Fruit fly (Drosophila melanogaster) whole organism, embryonic: ENCODE results near the gene ea.
A peak's percentile ranks its signal among the peaks of the same experiment; 100 is the strongest.

Experiments
- Ada2b ChIP-seq: fragments of 200-800 bp; sonication (Bioruptor generic); IDR thresholded peaks from 2 replicates; pipeline ENCODE4 v1.3.6; 2022; ENCODE audit warnings: missing biosample characterization, missing genetic modification characterization
- Antp ChIP-seq: fragments of 200-800 bp; sonication (Bioruptor generic); optimal IDR thresholded peaks from 3 replicates; lab custom pipeline; 2016; ENCODE audit warnings: missing biosample characterization, missing genetic modification characterization
- Atf3 ChIP-seq: fragments of 200-800 bp; sonication (Bioruptor generic); optimal IDR thresholded peaks from 3 replicates; lab custom pipeline; 2016; ENCODE audit warnings: missing biosample characterization, missing genetic modification characterization
- Atf6 ChIP-seq: fragments of 200-800 bp; sonication (Bioruptor generic); IDR thresholded peaks from 2 replicates; pipeline ENCODE4 v1.3.6; 2022; ENCODE audit warnings: missing biosample characterization, missing genetic modification characterization
- CG10209 ChIP-seq: fragments of 200-800 bp; sonication (Bioruptor generic); optimal IDR thresholded peaks from 3 replicates; lab custom pipeline; 2017; ENCODE audit warnings: missing biosample characterization, mild to moderate bottlenecking, missing genetic modification characterization, missing genetic modification reagents
- CG10565 ChIP-seq: fragments of 200-800 bp; sonication (Bioruptor generic); optimal IDR thresholded peaks from 3 replicates; lab custom pipeline; 2016; ENCODE audit warnings: missing biosample characterization, mild to moderate bottlenecking, missing genetic modification characterization
- CG10654 ChIP-seq: fragments of 200-800 bp; sonication (Bioruptor generic); optimal IDR thresholded peaks from 2 replicates; lab custom pipeline; 2016; ENCODE audit warnings: missing biosample characterization, missing genetic modification characterization
- CG11398 ChIP-seq: fragments of 200-800 bp; sonication (Bioruptor generic); optimal IDR thresholded peaks from 2 replicates; lab custom pipeline; 2016; ENCODE audit warnings: missing biosample characterization, missing genetic modification characterization
- CG11560 ChIP-seq: fragments of 200-800 bp; sonication (Bioruptor generic); IDR thresholded peaks from 3 replicates; pipeline ENCODE4 v1.3.6; 2022; ENCODE audit warnings: missing biosample characterization, missing genetic modification characterization
- CG12769 ChIP-seq: fragments of 200-800 bp; sonication (Bioruptor generic); optimal IDR thresholded peaks from 2 replicates; lab custom pipeline; 2019; ENCODE audit warnings: missing biosample characterization, mild to moderate bottlenecking, missing genetic modification characterization, moderate library complexity
- CG15073 ChIP-seq: fragments of 200-800 bp; sonication (Bioruptor generic); optimal IDR thresholded peaks from 2 replicates; lab custom pipeline; 2016; ENCODE audit warnings: missing biosample characterization, missing genetic modification characterization
- CG1647 ChIP-seq: fragments of 200-800 bp; sonication (Bioruptor generic); optimal IDR thresholded peaks from 3 replicates; lab custom pipeline; 2016; ENCODE audit warnings: missing biosample characterization, missing genetic modification characterization
- CG16813 ChIP-seq: fragments of 200-800 bp; sonication (Bioruptor generic); IDR thresholded peaks from 3 replicates; pipeline ENCODE4 v1.3.6; 2022; ENCODE audit warnings: missing biosample characterization, missing genetic modification characterization; ENCODE audit not compliant: partially characterized antibody
- CG17568 ChIP-seq: fragments of 200-800 bp; sonication (Bioruptor generic); optimal IDR thresholded peaks from 2 replicates; lab custom pipeline; 2018; ENCODE audit warnings: missing biosample characterization, mild to moderate bottlenecking, missing genetic modification characterization, moderate library complexity
- CG3163 ChIP-seq: fragments of 200-800 bp; sonication (Bioruptor generic); optimal IDR thresholded peaks from 3 replicates; lab custom pipeline; 2016; ENCODE audit warnings: missing biosample characterization, missing genetic modification characterization
- CG34224 ChIP-seq: fragments of 200-800 bp; sonication (Bioruptor generic); IDR thresholded peaks from 3 replicates; pipeline ENCODE4 v1.3.6; 2022; ENCODE audit warnings: missing biosample characterization, missing genetic modification characterization; ENCODE audit not compliant: partially characterized antibody
- CG4360 ChIP-seq: fragments of 200-800 bp; sonication (Bioruptor generic); IDR thresholded peaks from 2 replicates; pipeline ENCODE4 v1.3.6; 2022; ENCODE audit warnings: missing biosample characterization, missing genetic modification characterization
- CG6654 ChIP-seq: fragments of 200-800 bp; sonication (Bioruptor generic); optimal IDR thresholded peaks from 2 replicates; lab custom pipeline; 2017; ENCODE audit warnings: missing biosample characterization, mild to moderate bottlenecking, missing genetic modification characterization
- CG7745 ChIP-seq: fragments of 200-800 bp; sonication (Bioruptor generic); optimal IDR thresholded peaks from 2 replicates; lab custom pipeline; 2018; ENCODE audit warnings: missing biosample characterization, mild to moderate bottlenecking, missing genetic modification characterization, moderate library complexity
- CG7786 ChIP-seq: fragments of 200-800 bp; sonication (Bioruptor generic); optimal IDR thresholded peaks from 2 replicates; lab custom pipeline; 2016; ENCODE audit warnings: missing biosample characterization, missing genetic modification characterization
- CG9437 ChIP-seq: fragments of 200-800 bp; sonication (Bioruptor generic); optimal IDR thresholded peaks from 2 replicates; lab custom pipeline; 2018; ENCODE audit warnings: missing biosample characterization, mild to moderate bottlenecking, missing genetic modification characterization
- CG9609 ChIP-seq: fragments of 200-800 bp; sonication (Bioruptor generic); optimal IDR thresholded peaks from 3 replicates; lab custom pipeline; 2016; ENCODE audit warnings: missing biosample characterization, missing genetic modification characterization
- CG9932 ChIP-seq: fragments of 200-800 bp; sonication (Bioruptor generic); IDR thresholded peaks from 2 replicates; pipeline ENCODE4 v1.3.6; 2022; ENCODE audit warnings: missing biosample characterization, missing genetic modification characterization
- GATAe ChIP-seq: fragments of 200-800 bp; sonication (Bioruptor generic); conservative IDR thresholded peaks from 2 replicates; pipeline ENCODE4 v1.3.6; 2022; ENCODE audit warnings: missing biosample characterization, missing genetic modification characterization
- Hand ChIP-seq: fragments of 200-800 bp; sonication (Bioruptor generic); optimal IDR thresholded peaks from 2 replicates; lab custom pipeline; 2017; ENCODE audit warnings: mild to moderate bottlenecking, missing biosample characterization, missing genetic modification reagents, missing genetic modification characterization
- Hr3 ChIP-seq: fragments of 200-800 bp; sonication (Bioruptor generic); optimal IDR thresholded peaks from 3 replicates; lab custom pipeline; 2016; ENCODE audit warnings: missing biosample characterization, missing genetic modification characterization
- Hr78 ChIP-seq, 2 experiments: fragments of 200-800 bp in 1 of 2; fragments of >200 bp in 1 of 2; sonication (Bioruptor generic) in 1 of 2; optimal IDR thresholded peaks; 2 replicates each; lab custom pipeline; 2017 to 2019; ENCODE audit warnings: missing biosample characterization in 2 of 2, missing genetic modification characterization in 2 of 2, mild to moderate bottlenecking in 1 of 2, moderate library complexity in 1 of 2
- MESR4 ChIP-seq: fragments of 200-800 bp; sonication (Bioruptor generic); optimal IDR thresholded peaks from 2 replicates; lab custom pipeline; 2018; ENCODE audit warnings: missing biosample characterization, mild to moderate bottlenecking, missing genetic modification characterization, moderate library complexity
- NC2β ChIP-seq: fragments of 200-800 bp; sonication (Bioruptor generic); optimal IDR thresholded peaks from 2 replicates; lab custom pipeline; 2016; ENCODE audit warnings: missing biosample characterization, missing genetic modification characterization
- Optix ChIP-seq: fragments of 200-800 bp; sonication (Bioruptor generic); IDR thresholded peaks from 3 replicates; pipeline ENCODE4 v1.3.6; 2022; ENCODE audit warnings: missing biosample characterization, missing genetic modification characterization
- Pdp1 ChIP-seq, 2 experiments: fragments of 200-800 bp; sonication (Bioruptor generic); optimal IDR thresholded peaks; 3 replicates each; lab custom pipeline; 2016; ENCODE audit warnings: missing biosample characterization in 2 of 2, missing genetic modification characterization in 2 of 2, mild to moderate bottlenecking in 1 of 2, moderate library complexity in 1 of 2
- Rfx ChIP-seq: fragments of 200-800 bp; sonication (Bioruptor generic); IDR thresholded peaks from 2 replicates; pipeline ENCODE4 v1.3.6; 2022; ENCODE audit warnings: missing biosample characterization, missing genetic modification characterization
- Ssrp ChIP-seq: fragments of 200-800 bp; sonication (Bioruptor generic); optimal IDR thresholded peaks from 2 replicates; lab custom pipeline; 2018; ENCODE audit warnings: missing biosample characterization, mild to moderate bottlenecking, missing genetic modification characterization, moderate library complexity
- dan ChIP-seq: fragments of 200-800 bp; sonication (Bioruptor generic); IDR thresholded peaks from 2 replicates; pipeline ENCODE4 v1.3.6; 2022; ENCODE audit warnings: missing biosample characterization, missing genetic modification characterization
- dysf ChIP-seq: fragments of 200-800 bp; sonication (Bioruptor generic); IDR thresholded peaks from 3 replicates; pipeline ENCODE4 v1.3.6; 2022; ENCODE audit warnings: missing biosample characterization, missing genetic modification characterization
- exex ChIP-seq: fragments of 200-800 bp; sonication (Bioruptor generic); optimal IDR thresholded peaks from 4 replicates; lab custom pipeline; 2018; ENCODE audit warnings: missing biosample characterization, mild to moderate bottlenecking, missing genetic modification characterization, moderate library complexity
- fd3F ChIP-seq: fragments of 200-800 bp; sonication (Bioruptor generic); optimal IDR thresholded peaks from 2 replicates; lab custom pipeline; 2018; ENCODE audit warnings: missing biosample characterization, mild to moderate bottlenecking, missing genetic modification characterization, moderate library complexity
- ftz-f1 ChIP-seq: fragments of 200-800 bp; sonication (Bioruptor generic); optimal IDR thresholded peaks from 2 replicates; lab custom pipeline; 2016; ENCODE audit warnings: missing biosample characterization, missing genetic modification characterization
- gcm ChIP-seq: fragments of 200-800 bp; sonication (Bioruptor generic); optimal IDR thresholded peaks from 2 replicates; lab custom pipeline; 2019; ENCODE audit warnings: missing biosample characterization, mild to moderate bottlenecking, missing genetic modification characterization, moderate library complexity
- gem ChIP-seq: fragments of 200-800 bp; sonication (Bioruptor generic); optimal IDR thresholded peaks from 2 replicates; lab custom pipeline; 2019; ENCODE audit warnings: missing biosample characterization, mild to moderate bottlenecking, missing genetic modification characterization, moderate library complexity
- gfzf ChIP-seq: fragments of 200-800 bp; sonication (Bioruptor generic); optimal IDR thresholded peaks from 2 replicates; lab custom pipeline; 2016; ENCODE audit warnings: missing biosample characterization, mild to moderate bottlenecking, missing genetic modification characterization, moderate library complexity
- grn ChIP-seq: fragments of 200-800 bp; sonication (Bioruptor generic); optimal IDR thresholded peaks from 3 replicates; lab custom pipeline; 2017; ENCODE audit warnings: missing biosample characterization, missing genetic modification characterization
- knrl ChIP-seq: fragments of 200-800 bp; sonication (Bioruptor generic); IDR thresholded peaks from 3 replicates; pipeline ENCODE4 v1.3.6; 2022; ENCODE audit warnings: missing biosample characterization, missing genetic modification characterization; ENCODE audit not compliant: partially characterized antibody
- nau ChIP-seq: fragments of 200-800 bp; sonication (Bioruptor generic); optimal IDR thresholded peaks from 3 replicates; lab custom pipeline; 2017; ENCODE audit warnings: missing biosample characterization, mild to moderate bottlenecking, missing genetic modification characterization, missing genetic modification reagents
- repo ChIP-seq: fragments of 200-800 bp; sonication (Bioruptor generic); optimal IDR thresholded peaks from 2 replicates; lab custom pipeline; 2016; ENCODE audit warnings: missing biosample characterization, missing genetic modification characterization
- ro ChIP-seq: fragments of 200-800 bp; sonication (Bioruptor generic); IDR thresholded peaks from 2 replicates; pipeline ENCODE4 v1.3.6; 2022; ENCODE audit warnings: missing biosample characterization, missing genetic modification characterization
- sug ChIP-seq: fragments of 200-800 bp; optimal IDR thresholded peaks from 2 replicates; lab custom pipeline; 2019; ENCODE audit warnings: missing biosample characterization, mild to moderate bottlenecking, missing genetic modification characterization, moderate library complexity
- trh ChIP-seq: fragments of 200-800 bp; sonication (Bioruptor generic); optimal IDR thresholded peaks from 2 replicates; lab custom pipeline; 2016; ENCODE audit warnings: missing biosample characterization, missing genetic modification characterization
- ttk ChIP-seq: fragments of 200-800 bp; sonication (Bioruptor generic); IDR thresholded peaks from 2 replicates; pipeline ENCODE4 v2.1.2; 2022; ENCODE audit warnings: missing biosample characterization, missing genetic modification characterization
- vnd ChIP-seq: fragments of 200-800 bp; sonication (Bioruptor generic); IDR thresholded peaks from 3 replicates; pipeline ENCODE4 v1.3.6; 2022; ENCODE audit warnings: missing biosample characterization, missing genetic modification characterization; ENCODE audit not compliant: partially characterized antibody
- z ChIP-seq: fragments of 200-800 bp; sonication (Bioruptor generic); IDR thresholded peaks from 3 replicates; pipeline ENCODE4 v1.3.6; 2022; ENCODE audit warnings: missing biosample characterization, missing genetic modification characterization

Gene ea

dm6 chr3R:15332994-15333393, 4.5 kb downstream of the ea start, which contains the start of the genes Fkbp39 and Cyfip (continued):
- TF ChIP-seq z (no peak), Hr3 (peak; percentile 20), CG7786 (GFP tag; lab: Kevin White, UChicago) (peak; percentile 34), repo (GFP tag; lab: Kevin White, UChicago) (peak; percentile 32), Hand (no peak), NC2β (GFP tag; lab: Kevin White, UChicago) (peak; percentile 80), dan (no peak), CG9609 (GFP tag; lab: Kevin White, UChicago) (peak; percentile 44), Optix (GFP tag; lab: Robert Waterston, UW) (peak; percentile 55; the same call in 1 of the 3 replicates), gem (no peak), ttk (GFP tag; lab: Robert Waterston, UW) (no peak), CG9932 (GFP tag; lab: Robert Waterston, UW) (peak; percentile 71), CG15073 (GFP tag; lab: Kevin White, UChicago) (no peak), CG1647 (GFP tag; lab: Kevin White, UChicago) (peak; percentile 29), Pdp1 (GFP tag; optimal IDR thresholded peaks at IDR 0.05; lab: Kevin White, UChicago) (peak; percentile 30 to 90), CG34224 (peak; percentile 82), CG4360 (no peak), gfzf (GFP tag; lab: Kevin White, UChicago) (peak; percentile 98), trh (no peak), Antp (GFP tag; lab: Kevin White, UChicago) (peak; percentile 63), ro (GFP tag; lab: Robert Waterston, UW) (no peak), vnd (GFP tag; lab: Robert Waterston, UW) (peak; percentile 44; the same call in 1 of the 3 replicates), CG9437 (GFP tag; lab: Kevin White, UChicago) (peak; percentile 38), Rfx (GFP tag; lab: Robert Waterston, UW) (peak; percentile 84), GATAe (GFP tag; lab: Robert Waterston, UW) (no peak), sug (peak; percentile 64), Hr78 (GFP tag; optimal IDR thresholded peaks at IDR 0.05; lab: Kevin White, UChicago) (no peak), exex (tag; lab: Kevin White, UChicago) (no peak), MESR4 (GFP tag; lab: Kevin White, UChicago) (peak; percentile 94), fd3F (GFP tag; lab: Kevin White, UChicago) (no peak), knrl (GFP tag; lab: Robert Waterston, UW) (peak; percentile 68), CG7745 (tag; lab: Kevin White, UChicago) (no peak), CG3163 (GFP tag; lab: Kevin White, UChicago) (peak; percentile 39), Atf6 (GFP tag; lab: Robert Waterston, UW) (peak; percentile 34; the same call in 1 of the 2 replicates), gcm (GFP tag; lab: Kevin White, UChicago) (no peak), ftz-f1 (GFP tag; lab: Kevin White, UChicago) (peak; percentile 73), grn (GFP tag; lab: Kevin White, UChicago) (no peak), CG10209 (GFP tag; lab: Kevin White, UChicago) (no peak), Atf3 (no peak), dysf (GFP tag; lab: Robert Waterston, UW) (0 out of 3 replicates have a peak, but pooled peaks have one; percentile 21), CG12769 (tag; lab: Kevin White, UChicago) (no peak), CG10565 (GFP tag; lab: Kevin White, UChicago) (no peak), Ada2b (GFP tag; lab: Robert Waterston, UW) (no peak), CG17568 (no peak), CG6654 (no peak), CG11398 (no peak), nau (no peak), CG10654 (GFP tag; lab: Kevin White, UChicago) (peak; percentile 10), CG16813 (peak; percentile 74), CG11560 (tag; lab: Robert Waterston, UW) (peak; percentile 74; the same call in 2 of the 3 replicates), Ssrp (tag; lab: Kevin White, UChicago) (no peak)
